Fruit fly (Drosophila melanogaster): Measurements from ENCODE around the gene CG4553.

The CG4553 gene

DNA sequence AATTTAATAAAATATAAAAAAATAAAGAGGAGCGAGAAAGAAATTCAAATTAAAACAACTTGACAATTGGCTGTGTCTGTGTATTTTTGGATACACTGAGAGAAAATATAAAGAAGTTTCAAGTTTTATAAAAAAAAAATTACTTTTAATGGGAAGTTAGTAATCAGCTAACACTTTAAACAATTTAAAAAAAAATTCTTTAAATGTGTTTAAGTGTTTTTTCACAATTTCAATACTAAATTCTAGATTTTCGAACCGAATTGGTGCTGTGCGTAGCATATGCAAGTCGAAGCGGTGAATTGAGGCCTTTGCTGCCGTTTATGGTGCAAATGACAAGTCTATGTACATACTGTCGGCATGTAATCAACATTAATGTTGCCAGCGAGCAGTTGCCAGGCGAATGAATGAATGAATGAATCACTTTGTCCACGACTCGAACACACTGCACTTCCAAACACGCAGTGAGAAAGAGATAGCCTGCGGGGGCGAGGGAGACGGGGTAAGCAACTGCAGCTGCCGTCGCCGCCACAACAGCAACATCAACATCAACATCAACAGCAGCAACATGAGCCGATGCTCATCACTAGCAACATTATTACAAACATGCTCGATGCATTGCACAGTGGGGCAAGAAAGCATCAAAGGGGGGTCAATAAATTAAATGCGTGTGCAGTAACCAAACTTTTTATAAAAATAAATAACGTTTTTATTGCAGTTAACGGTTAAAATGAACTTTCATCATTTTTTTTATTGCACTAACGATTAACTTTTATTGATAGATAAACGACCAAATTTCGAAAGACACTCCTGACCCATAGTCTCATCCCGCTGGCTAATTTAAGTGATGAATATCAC lies 30.9 kb downstream of the CG4553 start (continued):
- TF ChIP-seq CG1529 (GFP tag; optimal IDR thresholded peaks at IDR 0.05) (peak; percentile 67), Camta (GFP tag; optimal IDR thresholded peaks at IDR 0.05) (peak; percentile 54), CG30020 (tag; optimal IDR thresholded peaks at IDR 0.05) (peak; percentile 6), Jarid2 (GFP tag; optimal IDR thresholded peaks at IDR 0.05) (no peak), danr (GFP tag; IDR thresholded peaks at IDR 0.05) (no peak), phol (tag; optimal IDR thresholded peaks at IDR 0.05) (peak; percentile 84), mld (GFP tag; IDR thresholded peaks at IDR 0.05; ENCODE audit: partially characterized antibody) (no peak), Mad (GFP tag; optimal IDR thresholded peaks at IDR 0.05) (peak; percentile 39), yki (optimal IDR thresholded peaks at IDR 0.05) (no peak), CHES-1-like (GFP tag; optimal IDR thresholded peaks at IDR 0.05) (peak; percentile 29), CG14965 (GFP tag; optimal IDR thresholded peaks at IDR 0.05; ENCODE audit: borderline replicate concordance) (no peak), tap (tag; optimal IDR thresholded peaks at IDR 0.05) (peak; percentile 36), CG6683 (GFP tag; optimal IDR thresholded peaks at IDR 0.05) (no peak), Nf-YC (tag; optimal IDR thresholded peaks at IDR 0.05) (no peak), slou (GFP tag; optimal IDR thresholded peaks at IDR 0.05) (no peak), fu2 (GFP tag; optimal IDR thresholded peaks at IDR 0.05) (no peak), CG8944 (GFP tag; optimal IDR thresholded peaks at IDR 0.05) (peak; percentile 47), Eip74EF (GFP tag; optimal IDR thresholded peaks at IDR 0.05) (peak in 1 of 2 experiments; percentile 44), chif (GFP tag; optimal IDR thresholded peaks at IDR 0.05) (peak; percentile 62 to 70), cwo (GFP tag; optimal IDR thresholded peaks at IDR 0.05) (no peak), CG2120 (GFP tag; optimal IDR thresholded peaks at IDR 0.05) (no peak), E2f1 (GFP tag; IDR thresholded peaks at IDR 0.05) (peak; percentile 61; the same call in 1 of the 2 replicates), BtbVII (GFP tag; optimal IDR thresholded peaks at IDR 0.05) (no peak), stc (GFP tag; IDR thresholded peaks at IDR 0.05) (peak; percentile 61), hth (optimal IDR thresholded peaks at IDR 0.05) (no peak), CG43689 (GFP tag; IDR thresholded peaks at IDR 0.05) (no peak), wek (GFP tag; optimal IDR thresholded peaks at IDR 0.05) (no peak), CG14014 (GFP tag; IDR thresholded peaks at IDR 0.05) (0 out of 2 replicates have a peak, but pooled peaks have one; percentile 23), Lhr (GFP tag; optimal IDR thresholded peaks at IDR 0.05) (peak; percentile 42), CG10979 (tag; optimal IDR thresholded peaks at IDR 0.05) (peak; percentile 88), inv (GFP tag; IDR thresholded peaks at IDR 0.05; ENCODE audit: partially characterized antibody) (no peak), pnt (GFP tag; optimal IDR thresholded peaks at IDR 0.05) (peak; percentile 40), TFAM (GFP tag; optimal IDR thresholded peaks at IDR 0.05) (no peak), Oaz (GFP tag; IDR thresholded peaks at IDR 0.05) (no peak), trem (tag; optimal IDR thresholded peaks at IDR 0.05) (peak; percentile 77), CoRest (tag; optimal IDR thresholded peaks at IDR 0.05) (peak; percentile 41), CG33557 (GFP tag; optimal IDR thresholded peaks at IDR 0.05) (peak; percentile 59), CG6272 (GFP tag; IDR thresholded peaks at IDR 0.05) (no peak), slbo (GFP tag; IDR thresholded peaks at IDR 0.05) (peak; percentile 34; the same call in 1 of the 2 replicates), CG34422 (GFP tag; IDR thresholded peaks at IDR 0.05) (peak; percentile 82), sens-2 (GFP tag; IDR thresholded peaks at IDR 0.05) (peak; percentile 62; the same call in 1 of the 2 replicates), HLH4C (GFP tag; IDR thresholded peaks at IDR 0.05; ENCODE audit: partially characterized antibody) (0 out of 3 replicates have a peak, but pooled peaks have one; percentile 50), CG2712 (tag; optimal IDR thresholded peaks at IDR 0.05) (peak; percentile 89), Nf-YA (GFP tag; IDR thresholded peaks at IDR 0.05) (peak; percentile 52; the same call in 1 of the 2 replicates), CTCF (GFP tag; optimal IDR thresholded peaks at IDR 0.05) (no peak), lilli (GFP tag; optimal IDR thresholded peaks at IDR 0.05) (peak; percentile 39), CG2116 (GFP tag; optimal IDR thresholded peaks at IDR 0.05) (peak; percentile 16), emc (GFP tag; optimal IDR thresholded peaks at IDR 0.05) (no peak), B-H1 (GFP tag; IDR thresholded peaks at IDR 0.05) (peak; percentile 62), CG8089 (GFP tag; optimal IDR thresholded peaks at IDR 0.05) (peak; percentile 16)

All from whole organism, embryonic.